Worm (Caenorhabditis elegans) whole organism, young adult: ENCODE results near the gene Y48E1B.17.

ENCODE experiments used
- B0019.2 ChIP-seq: fragments of 200-800 bp; sonication (Bioruptor generic); conservative IDR thresholded peaks from 2 replicates; pipeline ENCODE4 v1.3.6; 2022; ENCODE audit warnings: missing genetic modification reagents, missing genetic modification characterization, missing compliant biosample characterization
- B0035.1 ChIP-seq: sonication (generic microtip); optimal IDR thresholded peaks from 2 replicates; lab custom pipeline; 2016; ENCODE audit warnings: missing genetic modification characterization, mild to moderate bottlenecking, missing compliant biosample characterization, missing genotype, missing genetic modification reagents
- B0261.1 ChIP-seq: sonication (generic microtip); optimal IDR thresholded peaks from 2 replicates; lab custom pipeline; 2016; ENCODE audit warnings: mild to moderate bottlenecking, missing genetic modification characterization, moderate library complexity, missing compliant biosample characterization
- F10E7.11 ChIP-seq: sonication (generic microtip); optimal IDR thresholded peaks from 2 replicates; lab custom pipeline; 2017; ENCODE audit warnings: mild to moderate bottlenecking, missing genetic modification characterization, moderate library complexity, missing compliant biosample characterization
- F23B12.7 ChIP-seq: sonication (generic microtip); optimal IDR thresholded peaks from 2 replicates; lab custom pipeline; 2017; ENCODE audit warnings: missing genetic modification characterization, mild to moderate bottlenecking, missing compliant biosample characterization, antibody characterized with exemption, moderate library complexity; ENCODE audit not compliant: insufficient read depth
- F37B4.10 ChIP-seq: fragments of 200-800 bp; sonication (Bioruptor generic); IDR thresholded peaks from 2 replicates; pipeline ENCODE4 v1.3.6; 2022; ENCODE audit warnings: missing genetic modification characterization, missing compliant biosample characterization
- F39B2.1 ChIP-seq: fragments of 200-800 bp; sonication (Bioruptor generic); IDR thresholded peaks from 2 replicates; pipeline ENCODE4 v1.3.6; 2022; ENCODE audit warnings: missing genetic modification reagents, missing genetic modification characterization, missing compliant biosample characterization
- F49E8.2 ChIP-seq: sonication (generic microtip); optimal IDR thresholded peaks from 3 replicates; lab custom pipeline; 2017; ENCODE audit warnings: missing genetic modification characterization, mild to moderate bottlenecking, missing compliant biosample characterization, antibody characterized with exemption, moderate library complexity; ENCODE audit not compliant: insufficient read depth
- F52B5.7 ChIP-seq: sonication (generic microtip); optimal IDR thresholded peaks from 2 replicates; lab custom pipeline; 2016; ENCODE audit warnings: mild to moderate bottlenecking, missing genetic modification characterization, missing compliant biosample characterization
- F57A8.1 ChIP-seq: fragments of 200-800 bp; sonication (Bioruptor generic); optimal IDR thresholded peaks from 2 replicates; lab custom pipeline; 2018; ENCODE audit warnings: mild to moderate bottlenecking, missing genetic modification characterization, moderate library complexity, missing compliant biosample characterization
- K11D2.4 ChIP-seq: fragments of 200-800 bp; sonication (Bioruptor generic); IDR thresholded peaks from 2 replicates; pipeline ENCODE4 v1.3.6; 2022; ENCODE audit warnings: missing genetic modification reagents, missing genetic modification characterization, missing compliant biosample characterization
- K12H6.12 ChIP-seq: fragments of 200-800 bp; sonication (Bioruptor generic); optimal IDR thresholded peaks from 2 replicates; lab custom pipeline; 2018; ENCODE audit warnings: mild to moderate bottlenecking, missing genetic modification characterization, missing compliant biosample characterization
- Y56A3A.18 ChIP-seq: fragments of 200-800 bp; sonication (Bioruptor generic); IDR thresholded peaks from 2 replicates; pipeline ENCODE4 v1.3.6; 2022; ENCODE audit warnings: missing genetic modification reagents, missing genetic modification characterization, missing compliant biosample characterization
- Y67H2A.10 ChIP-seq: fragments of 200-800 bp; sonication (Bioruptor generic); conservative IDR thresholded peaks from 2 replicates; pipeline ENCODE4 v1.3.6; 2022; ENCODE audit warnings: missing genetic modification reagents, missing genetic modification characterization, missing compliant biosample characterization
- ama-1 ChIP-seq, 3 experiments: fragments of 150-350 bp in 1 of 3; sonication (generic microtip) in 2 of 3; optimal IDR thresholded peaks; 2 replicates each; lab custom pipeline; 2014 to 2018; ENCODE audit warnings: missing biosample characterization in 2 of 3, missing genetic modification characterization in 2 of 3, missing genetic modification reagents in 2 of 3
- atf-7 ChIP-seq: sonication (generic microtip); optimal IDR thresholded peaks from 2 replicates; lab custom pipeline; 2017; ENCODE audit warnings: mild to moderate bottlenecking, missing genetic modification characterization, missing compliant biosample characterization
- attf-3 ChIP-seq: fragments of 200-800 bp; sonication (Bioruptor generic); conservative IDR thresholded peaks from 2 replicates; pipeline ENCODE4 v1.3.6; 2022; ENCODE audit warnings: missing genetic modification reagents, missing genetic modification characterization, missing compliant biosample characterization
- attf-6 ChIP-seq: fragments of 200-800 bp; sonication (Bioruptor generic); IDR thresholded peaks from 2 replicates; pipeline ENCODE4 v1.3.6; 2022; ENCODE audit warnings: missing genetic modification reagents, missing genetic modification characterization, missing compliant biosample characterization
- ccch-3 ChIP-seq: fragments of 200-800 bp; sonication (Bioruptor generic); optimal IDR thresholded peaks from 2 replicates; lab custom pipeline; 2018; ENCODE audit warnings: mild to moderate bottlenecking, missing genetic modification characterization, missing compliant biosample characterization
- ceh-100 ChIP-seq: fragments of 200-800 bp; sonication (Bioruptor generic); IDR thresholded peaks from 2 replicates; pipeline ENCODE4 v1.3.6; 2022; ENCODE audit warnings: missing genetic modification reagents, missing genetic modification characterization, missing compliant biosample characterization
- ceh-58 ChIP-seq: fragments of 200-800 bp; sonication (Bioruptor generic); IDR thresholded peaks from 2 replicates; pipeline ENCODE4 v1.3.6; 2022; ENCODE audit warnings: missing genetic modification characterization, missing compliant biosample characterization
- ceh-79 ChIP-seq: sonication (generic microtip); optimal IDR thresholded peaks from 2 replicates; lab custom pipeline; 2017; ENCODE audit warnings: mild to moderate bottlenecking, missing genetic modification characterization, missing compliant biosample characterization
- egrh-3 ChIP-seq: fragments of 200-800 bp; sonication (Bioruptor generic); IDR thresholded peaks from 2 replicates; pipeline ENCODE4 v1.3.6; 2022; ENCODE audit warnings: missing genetic modification reagents, missing genetic modification characterization, missing compliant biosample characterization
- fkh-3 ChIP-seq: sonication (generic microtip); optimal IDR thresholded peaks from 2 replicates; lab custom pipeline; 2016; ENCODE audit warnings: mild to moderate bottlenecking, missing genetic modification characterization, missing compliant biosample characterization
- hmg-1.2 ChIP-seq: fragments of 200-800 bp; sonication (Bioruptor generic); IDR thresholded peaks from 2 replicates; pipeline ENCODE4 v1.3.6; 2022; ENCODE audit warnings: missing genetic modification reagents, missing genetic modification characterization, missing compliant biosample characterization
- lag-1 ChIP-seq: fragments of 200-800 bp; sonication (Bioruptor generic); IDR thresholded peaks from 2 replicates; pipeline ENCODE4 v1.3.6; 2022; ENCODE audit warnings: missing genetic modification reagents, missing genetic modification characterization, missing compliant biosample characterization
- lin-35 ChIP-seq, 3 experiments: fragments of 150-350 bp in 2 of 3; sonication (generic microtip) in 1 of 3; optimal IDR thresholded peaks; 2 replicates each; lab custom pipeline; 2014 to 2018; ENCODE audit warnings: missing biosample characterization in 3 of 3, missing genetic modification characterization in 3 of 3, missing genetic modification reagents in 3 of 3
- lir-1 ChIP-seq: fragments of 200-800 bp; sonication (Bioruptor generic); conservative IDR thresholded peaks from 2 replicates; pipeline ENCODE4 v1.3.6; 2022; ENCODE audit warnings: missing genetic modification reagents, missing genetic modification characterization, missing compliant biosample characterization
- lsl-1 ChIP-seq: fragments of 200-800 bp; sonication (Bioruptor generic); optimal IDR thresholded peaks from 2 replicates; lab custom pipeline; 2018; ENCODE audit warnings: mild to moderate bottlenecking, missing genetic modification characterization, moderate library complexity, missing compliant biosample characterization
- lsy-27 ChIP-seq: sonication (generic microtip); optimal IDR thresholded peaks from 2 replicates; lab custom pipeline; 2017; ENCODE audit warnings: missing genetic modification characterization, mild to moderate bottlenecking, missing compliant biosample characterization, antibody characterized with exemption, missing genotype, borderline replicate concordance; ENCODE audit not compliant: insufficient read depth
- madf-6 ChIP-seq: fragments of 200-800 bp; sonication (Bioruptor generic); IDR thresholded peaks from 2 replicates; pipeline ENCODE4 v1.3.6; 2022; ENCODE audit warnings: missing genetic modification reagents, missing genetic modification characterization, missing compliant biosample characterization
- madf-8 ChIP-seq: fragments of 200-800 bp; sonication (Bioruptor generic); conservative IDR thresholded peaks from 2 replicates; pipeline ENCODE4 v1.3.6; 2022; ENCODE audit warnings: missing genetic modification reagents, missing genetic modification characterization, missing compliant biosample characterization
- mcd-1 ChIP-seq: fragments of 200-800 bp; sonication (Bioruptor generic); IDR thresholded peaks from 2 replicates; pipeline ENCODE4 v1.3.6; 2022; ENCODE audit warnings: missing genetic modification reagents, missing genetic modification characterization, missing compliant biosample characterization
- mxl-1 ChIP-seq: sonication (generic microtip); optimal IDR thresholded peaks from 2 replicates; lab custom pipeline; 2016; ENCODE audit warnings: missing genetic modification characterization, missing compliant biosample characterization
- nhr-120 ChIP-seq: fragments of 200-800 bp; sonication (Bioruptor generic); IDR thresholded peaks from 2 replicates; pipeline ENCODE4 v1.3.6; 2022; ENCODE audit warnings: missing genetic modification characterization, missing compliant biosample characterization
- nhr-90 ChIP-seq: sonication (generic microtip); optimal IDR thresholded peaks from 2 replicates; lab custom pipeline; 2016; ENCODE audit warnings: missing genotype, mild to moderate bottlenecking, missing genetic modification characterization, missing compliant biosample characterization
- tbp1 ChIP-seq: fragments of 200-800 bp; sonication (Bioruptor generic); optimal IDR thresholded peaks from 2 replicates; lab custom pipeline; 2018; ENCODE audit warnings: mild to moderate bottlenecking, missing genetic modification characterization, missing compliant biosample characterization
- zfh-2 ChIP-seq: fragments of 200-800 bp; sonication (Bioruptor generic); conservative IDR thresholded peaks from 2 replicates; pipeline ENCODE4 v1.3.6; 2022; ENCODE audit warnings: missing genetic modification reagents, missing genetic modification characterization, missing compliant biosample characterization
- ztf-18 ChIP-seq: sonication (generic microtip); optimal IDR thresholded peaks from 2 replicates; lab custom pipeline; 2016; ENCODE audit warnings: missing genotype, mild to moderate bottlenecking, missing genetic modification characterization, missing compliant biosample characterization
- ztf-26 ChIP-seq: sonication (generic microtip); optimal IDR thresholded peaks from 2 replicates; lab custom pipeline; 2017; ENCODE audit warnings: missing genetic modification characterization, missing compliant biosample characterization

Gene Y48E1B.17

DNA sequence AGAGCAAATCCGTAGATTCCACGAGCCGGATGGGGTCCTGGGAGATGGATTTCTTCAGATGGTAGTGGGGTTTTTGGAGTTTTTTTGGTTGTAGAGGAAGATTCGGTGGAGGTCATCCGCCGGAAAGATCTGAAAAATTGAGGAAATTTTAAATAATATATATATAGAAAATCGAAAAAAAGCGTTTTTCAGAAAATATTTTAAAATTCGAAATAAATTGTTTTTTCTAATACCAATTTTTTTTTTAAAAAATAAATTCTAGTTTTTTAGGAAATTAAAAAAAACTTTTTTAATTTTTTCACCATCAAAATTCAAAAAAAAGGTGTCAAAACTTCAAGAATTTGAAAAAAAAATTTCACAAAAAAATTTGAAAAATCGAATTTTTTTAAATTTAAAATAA lies at the start of gene Y48E1B.17, which contains the start of gene noa-1:
Gene Y48E1B.17 (minus strand): TSS at position 129 of the 400 bp plus-strand sequence.
Gene noa-1 (minus strand): TSS at position 101 of the 400 bp plus-strand sequence.
- TF ChIP-seq Y56A3A.18 (GFP tag; lab: Robert Waterston, UW) = no peak
- TF ChIP-seq Y67H2A.10 (GFP tag; lab: Robert Waterston, UW) = no peak
- TF ChIP-seq lag-1 = no peak
- no peak for TF ChIP-seq madf-6 (GFP tag; lab: Robert Waterston, UW)

- TF ChIP-seq B0035.1 (tag; lab: Kevin White, UChicago) (no peak), K12H6.12 (tag; lab: Kevin White, UChicago) (no peak), F39B2.1 (GFP tag; lab: Robert Waterston, UW) (no peak), ama-1 (optimal IDR thresholded peaks at IDR 0.05; lab: Kevin White, UChicago) (no peak), ama-1 (GFP tag; optimal IDR thresholded peaks at IDR 0.05; lab: Kevin White, UChicago) (no peak), lsl-1 (no peak), F52B5.7 (no peak), K11D2.4 (GFP tag; lab: Robert Waterston, UW) (no peak), ceh-100 (GFP tag; lab: Robert Waterston, UW) (no peak), B0261.1 (tag; lab: Kevin White, UChicago) (no peak)
- TF ChIP-seq, all 124 proteins: peak for 0
Measured at ce11 chrII:13590461-13590860, 49.6 kb upstream of the Y48E1B.17 start, which contains the start of gene clec-145. TSS of gene clec-145 (minus strand) at chrII:13590561.

DNA sequence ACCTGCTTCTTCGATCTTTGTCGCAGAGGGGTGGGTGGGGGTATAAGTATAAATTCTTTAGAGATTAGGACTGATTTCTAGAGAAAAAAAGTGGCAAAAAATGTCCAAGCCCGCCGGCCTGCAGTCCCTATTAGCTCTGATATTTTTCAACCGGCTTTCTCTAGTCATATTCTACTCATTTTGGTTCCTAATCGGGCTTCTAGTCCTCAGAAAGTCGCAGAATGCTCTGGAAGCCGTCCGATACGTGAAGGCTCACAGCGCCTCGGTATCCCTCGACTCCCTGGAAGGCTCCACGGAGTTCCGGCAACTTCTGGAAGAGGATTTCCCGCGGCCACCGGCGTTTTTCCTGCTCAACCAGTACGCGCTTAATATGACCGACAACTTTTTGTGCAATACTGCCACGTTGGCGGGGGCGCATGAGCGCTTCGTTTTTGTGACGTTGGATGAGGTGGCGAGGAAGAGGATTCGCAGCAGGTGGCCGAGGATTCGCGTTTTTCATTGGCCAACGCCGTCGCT lies 44.8 kb upstream of the Y48E1B.17 start, which contains the start of gene Y48E1B.8:
Gene Y48E1B.8 (plus strand): TSS at position 51 of the 516 bp plus-strand sequence.
- TF ChIP-seq zfh-2 (GFP tag; lab: Robert Waterston, UW) (peak; percentile 61), fkh-3 (tag; lab: Kevin White, UChicago) (no peak)

DNA sequence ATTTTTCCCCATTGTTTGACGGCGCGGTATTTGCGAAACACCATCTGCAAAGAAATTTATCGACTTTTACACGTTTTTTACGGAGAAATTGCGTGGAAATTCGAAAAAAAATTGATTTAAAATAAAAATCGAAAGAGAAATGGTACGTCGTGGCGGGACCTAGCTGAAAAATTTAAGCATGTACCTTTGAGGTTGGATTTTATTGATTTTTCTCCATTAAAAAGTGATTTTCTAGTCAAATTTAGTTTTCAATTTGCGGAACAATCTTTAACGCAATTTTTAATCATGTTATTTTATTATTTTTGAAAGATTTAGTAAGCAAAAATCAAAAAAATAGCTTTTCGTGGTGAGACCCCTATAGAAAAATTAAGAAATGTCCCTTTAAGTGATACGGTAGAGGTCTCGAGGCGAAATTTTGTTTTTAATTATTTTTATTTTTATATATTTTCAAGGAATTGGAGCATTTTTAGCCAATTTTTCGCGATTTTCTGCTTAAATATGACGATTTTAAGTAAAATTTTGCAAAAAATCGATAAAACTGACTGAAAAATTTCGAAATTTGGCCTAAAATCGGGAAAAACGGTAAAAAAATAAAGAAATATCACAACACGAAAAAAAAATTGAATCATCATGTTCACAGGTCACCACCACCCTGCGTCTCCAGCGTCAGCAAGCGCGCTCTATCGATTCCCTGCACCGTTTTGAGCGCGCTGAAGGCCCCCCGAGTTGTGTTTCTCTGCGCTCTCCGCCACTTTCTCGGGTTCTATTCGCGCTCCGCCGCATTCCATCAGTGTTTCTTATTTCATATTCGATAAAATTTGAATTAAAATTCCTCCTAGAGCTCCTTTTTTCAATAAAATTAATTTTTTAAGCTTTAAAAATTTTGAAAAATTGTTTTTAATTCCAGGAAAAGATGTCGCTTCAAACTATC lies 34.4 kb upstream of the Y48E1B.17 start, which contains the start of the genes mrpl-37 and lin-38:
Gene mrpl-37 (minus strand): TSS at position 51 of the 931 bp plus-strand sequence.
Gene lin-38 (plus strand): TSS at position 908 of the 931 bp plus-strand sequence.
- TF ChIP-seq ceh-79 (no peak), madf-8 (GFP tag; lab: Robert Waterston, UW) (no peak; the same call in 1 of the 2 replicates), mxl-1 (tag; lab: Kevin White, UChicago) (no peak), F57A8.1 (GFP tag; lab: Kevin White, UChicago) (no peak), F10E7.11 (no peak), mcd-1 (GFP tag; lab: Robert Waterston, UW) (peak; percentile 87), hmg-1.2 (GFP tag; lab: Robert Waterston, UW) (peak; percentile 38; the same call in 1 of the 2 replicates), B0261.1 (tag; lab: Kevin White, UChicago) (no peak), attf-6 (GFP tag; lab: Robert Waterston, UW) (no peak), atf-7 (tag; lab: Kevin White, UChicago) (no peak), ztf-26 (tag; lab: Kevin White, UChicago) (no peak), egrh-3 (GFP tag; lab: Robert Waterston, UW) (peak; percentile 56; the same call in 1 of the 2 replicates), lir-1 (no peak), ztf-18 (tag; lab: Kevin White, UChicago) (no peak), ceh-58 (GFP tag; lab: Robert Waterston, UW) (no peak), B0019.2 (GFP tag; lab: Robert Waterston, UW) (no peak), F37B4.10 (GFP tag; lab: Robert Waterston, UW) (no peak), F23B12.7 (tag; lab: Kevin White, UChicago) (no peak), tbp1 (GFP tag; lab: Kevin White, UChicago) (no peak), nhr-90 (tag; lab: Kevin White, UChicago) (no peak), lsy-27 (tag; lab: Kevin White, UChicago) (no peak), lsl-1 (peak; percentile 93), F49E8.2 (no peak), attf-3 (GFP tag; lab: Robert Waterston, UW) (no peak), lin-35 (GFP tag; optimal IDR thresholded peaks at IDR 0.05; lab: Kevin White, UChicago) (peak in 1 of 3 experiments; percentile 18), nhr-120 (GFP tag; lab: Robert Waterston, UW) (no peak), B0035.1 (tag; lab: Kevin White, UChicago) (no peak), ccch-3 (GFP tag; lab: Kevin White, UChicago) (no peak)
